Worm (Caenorhabditis elegans) whole organism, L1 larva: ENCODE data around the gene C16A11.5.

ENCODE experiments used
- egl-13 ChIP-seq: sonication (generic microtip); optimal IDR thresholded peaks from 2 replicates; lab custom pipeline; 2016; ENCODE audit warnings: missing genotype, missing genetic modification reagents, missing genetic modification characterization, missing compliant biosample characterization
- snpc-4 ChIP-seq: fragments of 150-350 bp; optimal IDR thresholded peaks from 2 replicates; lab custom pipeline; 2014; ENCODE audit warnings: missing biosample characterization, missing genetic modification characterization

DNA sequence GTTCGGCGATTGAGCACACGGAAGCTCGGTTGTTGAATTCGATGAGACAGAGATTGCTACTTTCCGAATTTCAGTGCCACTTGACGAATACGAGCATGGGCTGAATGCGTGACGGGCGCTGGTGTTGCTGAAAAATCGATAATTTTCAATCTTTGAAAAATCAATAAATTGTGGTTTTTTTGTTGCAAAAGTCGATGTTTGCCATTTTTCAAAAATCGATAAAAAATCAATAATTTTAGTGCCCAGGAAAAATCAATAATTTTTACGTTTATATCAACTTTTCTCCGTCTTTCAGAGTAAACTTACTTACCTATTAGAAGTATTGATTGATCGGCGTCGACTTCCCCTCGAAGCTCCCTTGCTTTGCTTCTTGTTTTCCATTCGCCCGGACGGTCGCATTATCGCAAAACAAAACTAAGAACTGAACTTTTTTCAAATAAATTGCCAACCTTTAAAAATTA, 33.5 kb downstream of the C16A11.5 start, which contains the start of gene C16A11.7:
- no peak for TF ChIP-seq snpc-4 (tag; lab: Kevin White, UChicago)
- TF ChIP-seq egl-13 (tag; lab: Kevin White, UChicago): no peak
